Fruit fly (Drosophila melanogaster) whole organism, pupa: ENCODE results near the gene CG34117.

Source experiments
- CG10348 ChIP-seq: fragments of 200-800 bp; sonication (Bioruptor generic); IDR thresholded peaks from 2 replicates; pipeline ENCODE4 v1.3.6; 2022; ENCODE audit warnings: missing biosample characterization, missing genetic modification characterization
- CG12605 ChIP-seq: fragments of 200-800 bp; sonication (Bioruptor generic); IDR thresholded peaks from 2 replicates; pipeline ENCODE4 v1.3.6; 2022; ENCODE audit warnings: missing biosample characterization, missing genetic modification characterization
- CG13204 ChIP-seq: fragments of 200-800 bp; sonication (Bioruptor generic); optimal IDR thresholded peaks from 2 replicates; lab custom pipeline; 2018; ENCODE audit warnings: missing biosample characterization, mild to moderate bottlenecking, missing genetic modification characterization, moderate library complexity
- CG14655 ChIP-seq: fragments of 200-800 bp; sonication (Bioruptor generic); optimal IDR thresholded peaks from 3 replicates; lab custom pipeline; 2017; ENCODE audit warnings: mild to moderate bottlenecking, missing biosample characterization, missing genetic modification reagents, missing genetic modification characterization
- CG15710 ChIP-seq: fragments of 200-800 bp; sonication (Bioruptor generic); optimal IDR thresholded peaks from 2 replicates; lab custom pipeline; 2018; ENCODE audit warnings: missing biosample characterization, mild to moderate bottlenecking, missing genetic modification characterization, moderate library complexity
- CG17806 ChIP-seq: fragments of 200-800 bp; sonication (Bioruptor generic); optimal IDR thresholded peaks from 2 replicates; lab custom pipeline; 2018; ENCODE audit warnings: missing biosample characterization, mild to moderate bottlenecking, missing genetic modification characterization, moderate library complexity
- CG32121 ChIP-seq: fragments of 200-800 bp; sonication (Bioruptor generic); IDR thresholded peaks from 2 replicates; pipeline ENCODE4 v1.3.6; 2022; ENCODE audit warnings: missing biosample characterization, missing genetic modification characterization
- CG34367 ChIP-seq: fragments of 200-800 bp; sonication (Bioruptor generic); optimal IDR thresholded peaks from 2 replicates; lab custom pipeline; 2018; ENCODE audit warnings: missing biosample characterization, mild to moderate bottlenecking, missing genetic modification characterization
- CG4496 ChIP-seq: fragments of 200-800 bp; sonication (Bioruptor generic); IDR thresholded peaks from 3 replicates; pipeline ENCODE4 v1.3.6; 2022; ENCODE audit warnings: missing biosample characterization, missing genetic modification characterization
- CG8159 ChIP-seq: fragments of 200-800 bp; sonication (Bioruptor generic); optimal IDR thresholded peaks from 3 replicates; lab custom pipeline; 2018; ENCODE audit warnings: missing biosample characterization, mild to moderate bottlenecking, missing genetic modification characterization, moderate library complexity
- CG8301 ChIP-seq: fragments of 200-800 bp; sonication (Bioruptor generic); optimal IDR thresholded peaks from 2 replicates; lab custom pipeline; 2018; ENCODE audit warnings: missing biosample characterization, mild to moderate bottlenecking, missing genetic modification characterization
- CG9948 ChIP-seq: fragments of 200-800 bp; sonication (Bioruptor generic); optimal IDR thresholded peaks from 2 replicates; lab custom pipeline; 2018; ENCODE audit warnings: missing biosample characterization, mild to moderate bottlenecking, missing genetic modification characterization, moderate library complexity
- D1 ChIP-seq: fragments of 200-800 bp; sonication (Bioruptor generic); optimal IDR thresholded peaks from 2 replicates; lab custom pipeline; 2018; ENCODE audit warnings: missing biosample characterization, mild to moderate bottlenecking, missing genetic modification characterization, moderate library complexity
- EcR ChIP-seq: fragments of 200-800 bp; sonication (Bioruptor generic); optimal IDR thresholded peaks from 3 replicates; lab custom pipeline; 2019; ENCODE audit warnings: missing biosample characterization, missing genetic modification characterization, mild to moderate bottlenecking, moderate library complexity, missing genetic modification reagents
- Ets98B ChIP-seq: fragments of 200-800 bp; sonication (Bioruptor generic); IDR thresholded peaks from 2 replicates; pipeline ENCODE4 v1.3.6; 2022; ENCODE audit warnings: missing biosample characterization, missing genetic modification characterization
- Pif1A ChIP-seq: fragments of 200-800 bp; sonication (Bioruptor generic); optimal IDR thresholded peaks from 3 replicates; lab custom pipeline; 2016; ENCODE audit warnings: missing biosample characterization, missing genetic modification characterization
- Pif1B ChIP-seq: fragments of 200-800 bp; sonication (Bioruptor generic); optimal IDR thresholded peaks from 3 replicates; lab custom pipeline; 2016; ENCODE audit warnings: missing biosample characterization, missing genetic modification characterization
- Snoo ChIP-seq: fragments of 200-800 bp; sonication (Bioruptor generic); optimal IDR thresholded peaks from 3 replicates; lab custom pipeline; 2017; ENCODE audit warnings: missing biosample characterization, mild to moderate bottlenecking, missing genetic modification characterization, inconsistent platforms
- fd96Ca ChIP-seq: fragments of 200-800 bp; sonication (Bioruptor generic); IDR thresholded peaks from 3 replicates; pipeline ENCODE4 v1.3.6; 2022; ENCODE audit warnings: missing biosample characterization, missing genetic modification characterization
- gl ChIP-seq: fragments of 200-800 bp; sonication (Bioruptor generic); optimal IDR thresholded peaks from 2 replicates; lab custom pipeline; 2018; ENCODE audit warnings: missing biosample characterization, mild to moderate bottlenecking, missing genetic modification characterization
- rn ChIP-seq: fragments of 200-800 bp; sonication (Bioruptor generic); IDR thresholded peaks from 2 replicates; pipeline ENCODE4 v1.3.6; 2022; ENCODE audit warnings: missing biosample characterization, missing genetic modification characterization

The CG34117 gene

dm6 chr3R:9378644-9379411, 21.0 kb downstream of the CG34117 start:
- peak; percentile 56 for TF ChIP-seq CG13204 (GFP tag; lab: Kevin White, UChicago)
- peak; percentile 86 for TF ChIP-seq Snoo (tag; lab: Kevin White, UChicago)
- peak; percentile 59; the same call in 1 of the 3 replicates for TF ChIP-seq fd96Ca
- peak; percentile 37 for TF ChIP-seq rn (GFP tag; lab: Robert Waterston, UW)
- no peak for TF ChIP-seq CG10348 (GFP tag; lab: Robert Waterston, UW)
- TF ChIP-seq CG14655 (GFP tag; lab: Kevin White, UChicago), result peak; percentile 77
- peak; percentile 88 for TF ChIP-seq Pif1A
- peak; percentile 79 for TF ChIP-seq CG34367
- TF ChIP-seq D1 (tag; lab: Kevin White, UChicago), result peak; percentile 78
- peak; percentile 88 for TF ChIP-seq Pif1B
- TF ChIP-seq CG4496 (GFP tag; lab: Robert Waterston, UW), result peak; percentile 54; the same call in 2 of the 3 replicates
- TF ChIP-seq gl (tag; lab: Kevin White, UChicago), result peak; percentile 46
- TF ChIP-seq CG12605 (GFP tag; lab: Robert Waterston, UW), result no peak
- peak; percentile 74 for TF ChIP-seq EcR
- TF ChIP-seq CG9948, result peak; percentile 89
- peak; percentile 81 for TF ChIP-seq CG8301 (tag; lab: Kevin White, UChicago)
- TF ChIP-seq CG17806 (tag; lab: Kevin White, UChicago), result peak; percentile 86
- no peak for TF ChIP-seq Ets98B (GFP tag; lab: Robert Waterston, UW)
- peak; percentile 96 for TF ChIP-seq CG8159 (tag; lab: Kevin White, UChicago)
- peak; percentile 86 for TF ChIP-seq CG15710 (tag; lab: Kevin White, UChicago)
- TF ChIP-seq CG32121 (GFP tag; lab: Robert Waterston, UW), result peak; percentile 54; the same call in 1 of the 2 replicates

DNA sequence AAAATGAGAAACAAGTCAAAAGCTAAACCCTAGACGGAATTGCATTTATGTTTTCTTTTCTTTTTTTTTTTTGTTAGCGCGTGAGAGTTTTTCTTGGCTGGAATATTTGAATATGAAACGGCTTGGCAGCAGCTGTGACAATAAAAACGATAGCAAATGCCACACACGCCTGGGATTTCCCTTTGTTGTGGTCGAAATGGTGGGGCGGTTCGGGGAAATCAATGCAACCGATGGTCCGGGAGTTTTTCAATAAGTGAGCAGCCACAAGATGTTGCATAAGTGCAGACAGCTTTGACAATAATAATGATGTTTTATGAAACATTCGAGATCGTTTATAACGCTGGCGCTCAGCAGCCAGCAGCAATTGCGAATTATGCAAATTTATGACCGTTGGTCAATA, 23.1 kb downstream of the CG34117 start:
- no peak for TF ChIP-seq CG8301 (tag; lab: Kevin White, UChicago)
- TF ChIP-seq CG15710 (tag; lab: Kevin White, UChicago), result no peak
- no peak for TF ChIP-seq CG12605 (GFP tag; lab: Robert Waterston, UW)
- no peak for TF ChIP-seq CG13204 (GFP tag; lab: Kevin White, UChicago)
- no peak for TF ChIP-seq CG10348 (GFP tag; lab: Robert Waterston, UW)
- TF ChIP-seq rn (GFP tag; lab: Robert Waterston, UW), result no peak
- TF ChIP-seq gl (tag; lab: Kevin White, UChicago), result no peak
- no peak for TF ChIP-seq Ets98B (GFP tag; lab: Robert Waterston, UW)

- TF ChIP-seq Ets98B (GFP tag; lab: Robert Waterston, UW), result peak; percentile 63; the same call in 1 of the 2 replicates
- no peak for TF ChIP-seq CG13204 (GFP tag; lab: Kevin White, UChicago)
- no peak for TF ChIP-seq rn (GFP tag; lab: Robert Waterston, UW)
- no peak for TF ChIP-seq gl (tag; lab: Kevin White, UChicago)
- TF ChIP-seq Pif1A, result peak; percentile 24
- TF ChIP-seq CG32121 (GFP tag; lab: Robert Waterston, UW), result peak; percentile 65; the same call in 1 of the 2 replicates
- TF ChIP-seq CG8301 (tag; lab: Kevin White, UChicago), result peak; percentile 33
- TF ChIP-seq EcR, result no peak
- TF ChIP-seq CG4496 (GFP tag; lab: Robert Waterston, UW), result no peak
- TF ChIP-seq CG12605 (GFP tag; lab: Robert Waterston, UW), result no peak
- TF ChIP-seq CG17806 (tag; lab: Kevin White, UChicago), result no peak
- TF ChIP-seq fd96Ca, result no peak
- no peak for TF ChIP-seq CG15710 (tag; lab: Kevin White, UChicago)
- TF ChIP-seq CG34367, result no peak
- no peak for TF ChIP-seq CG9948
- TF ChIP-seq, all 21 proteins: peak for 4
Measured at dm6 chr3R:9370413-9370812, 29.4 kb downstream of the CG34117 start.

dm6 chr3R:9365893-9366500, 33.9 kb downstream of the CG34117 start:
- no peak for TF ChIP-seq Pif1B
- no peak for TF ChIP-seq Snoo (tag; lab: Kevin White, UChicago)
- TF ChIP-seq CG32121 (GFP tag; lab: Robert Waterston, UW), result no peak
- TF ChIP-seq CG15710 (tag; lab: Kevin White, UChicago), result no peak
- TF ChIP-seq Pif1A, result no peak
- TF ChIP-seq D1 (tag; lab: Kevin White, UChicago), result no peak

dm6 chr3R:9365121-9365520, 34.7 kb downstream of the CG34117 start, which contains the start of gene Srr:
TSS of gene Srr (plus strand) at chr3R:9365398.
- TF ChIP-seq CG9948, result no peak
- no peak for TF ChIP-seq CG4496 (GFP tag; lab: Robert Waterston, UW)
- no peak for TF ChIP-seq D1 (tag; lab: Kevin White, UChicago)
- TF ChIP-seq CG13204 (GFP tag; lab: Kevin White, UChicago), result no peak
- no peak for TF ChIP-seq Pif1A
- no peak for TF ChIP-seq rn (GFP tag; lab: Robert Waterston, UW)
- TF ChIP-seq CG10348 (GFP tag; lab: Robert Waterston, UW), result no peak
- no peak for TF ChIP-seq Ets98B (GFP tag; lab: Robert Waterston, UW)
- TF ChIP-seq fd96Ca, result no peak
- no peak for TF ChIP-seq gl (tag; lab: Kevin White, UChicago)
- TF ChIP-seq Snoo (tag; lab: Kevin White, UChicago), result no peak
- no peak for TF ChIP-seq CG8159 (tag; lab: Kevin White, UChicago)
- TF ChIP-seq CG8301 (tag; lab: Kevin White, UChicago), result no peak
- TF ChIP-seq CG14655 (GFP tag; lab: Kevin White, UChicago), result no peak
- no peak for TF ChIP-seq Pif1B
- no peak for TF ChIP-seq CG34367
- TF ChIP-seq EcR, result no peak
